Worm (Caenorhabditis elegans) whole organism, L3 larva: ENCODE data around the gene F53F4.4.
A peak's percentile ranks its signal among the peaks of the same experiment; 100 is the strongest.

Experiments used
- R02D3.7 ChIP-seq: fragments of 150-350 bp; optimal IDR thresholded peaks from 2 replicates; lab custom pipeline; 2014; ENCODE audit warnings: missing biosample characterization, missing genetic modification characterization
- aly-2 ChIP-seq: fragments of 150-350 bp; optimal IDR thresholded peaks from 2 replicates; lab custom pipeline; 2014; ENCODE audit warnings: missing biosample characterization, missing genetic modification characterization
- ama-1 ChIP-seq: fragments of 150-350 bp; optimal IDR thresholded peaks from 2 replicates; lab custom pipeline; 2018
- ceh-28 ChIP-seq: fragments of 150-350 bp; optimal IDR thresholded peaks from 2 replicates; lab custom pipeline; 2014; ENCODE audit warnings: missing biosample characterization, missing genetic modification reagents, missing genetic modification characterization
- ceh-9 ChIP-seq: sonication (generic microtip); optimal IDR thresholded peaks from 2 replicates; lab custom pipeline; 2018; ENCODE audit warnings: missing biosample characterization, missing genetic modification characterization
- egl-5 ChIP-seq: fragments of 150-350 bp; optimal IDR thresholded peaks from 2 replicates; lab custom pipeline; 2017; ENCODE audit warnings: missing biosample characterization, missing genetic modification reagents, missing genetic modification characterization, inconsistent platforms
- elt-1 ChIP-seq: fragments of 150-350 bp; optimal IDR thresholded peaks from 2 replicates; lab custom pipeline; 2014; ENCODE audit warnings: missing biosample characterization, missing genetic modification characterization
- elt-2 ChIP-seq: sonication (generic microtip); optimal IDR thresholded peaks from 2 replicates; lab custom pipeline; 2016; ENCODE audit warnings: missing genetic modification reagents, mild to moderate bottlenecking, missing genetic modification characterization, missing compliant biosample characterization
- eor-1 ChIP-seq, 2 experiments: fragments of 150-350 bp; optimal IDR thresholded peaks; 2 replicates each; lab custom pipeline; 2014 to 2018; ENCODE audit warnings: missing biosample characterization in 2 of 2, missing genetic modification characterization in 2 of 2
- fkh-10 ChIP-seq: sonication (generic microtip); optimal IDR thresholded peaks from 2 replicates; lab custom pipeline; 2017; ENCODE audit warnings: missing biosample characterization, missing genetic modification reagents, missing genetic modification characterization
- hmg-11 ChIP-seq: sonication (generic microtip); optimal IDR thresholded peaks from 2 replicates; lab custom pipeline; 2016; ENCODE audit warnings: missing genetic modification characterization, missing compliant biosample characterization
- jun-1 ChIP-seq: fragments of 150-350 bp; optimal IDR thresholded peaks from 2 replicates; lab custom pipeline; 2014; ENCODE audit warnings: missing biosample characterization, missing genetic modification reagents, missing genetic modification characterization
- lin-15B ChIP-seq: fragments of 150-350 bp; optimal IDR thresholded peaks from 2 replicates; lab custom pipeline; 2014; ENCODE audit warnings: missing biosample characterization, missing genetic modification characterization
- lin-39 ChIP-seq: fragments of 150-350 bp; optimal IDR thresholded peaks from 2 replicates; lab custom pipeline; 2018; ENCODE audit warnings: missing biosample characterization, missing genetic modification reagents, missing genetic modification characterization
- mdl-1 ChIP-seq: fragments of 150-350 bp; optimal IDR thresholded peaks from 2 replicates; lab custom pipeline; 2014; ENCODE audit warnings: missing biosample characterization, missing genetic modification characterization
- mml-1 ChIP-seq: fragments of 150-350 bp; sonication (generic microtip); optimal IDR thresholded peaks from 3 replicates; lab custom pipeline; 2014; ENCODE audit warnings: missing biosample characterization, missing genetic modification characterization
- nfya-1 ChIP-seq: sonication (generic microtip); optimal IDR thresholded peaks from 2 replicates; lab custom pipeline; 2017; ENCODE audit warnings: missing genetic modification characterization, mild to moderate bottlenecking, missing compliant biosample characterization, antibody characterized with exemption, moderate library complexity; ENCODE audit not compliant: insufficient read depth
- nhr-11 ChIP-seq: fragments of 150-350 bp; optimal IDR thresholded peaks from 2 replicates; lab custom pipeline; 2014; ENCODE audit warnings: missing biosample characterization, missing genetic modification characterization
- nhr-12 ChIP-seq: fragments of 150-350 bp; optimal IDR thresholded peaks from 2 replicates; lab custom pipeline; 2014; ENCODE audit warnings: missing biosample characterization, missing genetic modification characterization
- nhr-23 ChIP-seq: fragments of 150-350 bp; optimal IDR thresholded peaks from 2 replicates; lab custom pipeline; 2014; ENCODE audit warnings: missing biosample characterization, missing genetic modification reagents, missing genetic modification characterization
- nhr-25 ChIP-seq: sonication (generic microtip); optimal IDR thresholded peaks from 2 replicates; lab custom pipeline; 2017; ENCODE audit warnings: missing biosample characterization, missing genetic modification characterization
- nhr-67 ChIP-seq: fragments of 150-350 bp; optimal IDR thresholded peaks from 2 replicates; lab custom pipeline; 2014; ENCODE audit warnings: missing biosample characterization, missing genetic modification characterization
- nhr-77 ChIP-seq: fragments of 150-350 bp; optimal IDR thresholded peaks from 2 replicates; lab custom pipeline; 2014; ENCODE audit warnings: missing biosample characterization, missing genetic modification characterization
- pha-4 ChIP-seq: fragments of 150-350 bp; optimal IDR thresholded peaks from 2 replicates; lab custom pipeline; 2014; ENCODE audit warnings: missing biosample characterization, missing genetic modification reagents, missing genetic modification characterization
- skn-1 ChIP-seq: fragments of 150-350 bp; optimal IDR thresholded peaks from 2 replicates; lab custom pipeline; 2014; ENCODE audit warnings: missing biosample characterization, missing genetic modification characterization
- snpc-4 ChIP-seq: fragments of 150-350 bp; optimal IDR thresholded peaks from 2 replicates; lab custom pipeline; 2014; ENCODE audit warnings: missing biosample characterization, missing genetic modification characterization
- tbx-2 ChIP-seq: sonication (generic microtip); optimal IDR thresholded peaks from 2 replicates; lab custom pipeline; 2016; ENCODE audit warnings: mild to moderate bottlenecking, missing genetic modification characterization, missing compliant biosample characterization
- unc-62 ChIP-seq: fragments of 150-350 bp; sonication (generic microtip); optimal IDR thresholded peaks from 4 replicates; lab custom pipeline; 2014; ENCODE audit warnings: missing biosample characterization, missing genetic modification reagents, missing genetic modification characterization
- zag-1 ChIP-seq: fragments of 150-350 bp; optimal IDR thresholded peaks from 2 replicates; lab custom pipeline; 2014; ENCODE audit warnings: missing biosample characterization, missing genetic modification characterization
- ztf-11 ChIP-seq: fragments of 150-350 bp; optimal IDR thresholded peaks from 2 replicates; lab custom pipeline; 2014; ENCODE audit warnings: missing biosample characterization, missing genetic modification characterization
- ztf-4 ChIP-seq: fragments of 150-350 bp; optimal IDR thresholded peaks from 2 replicates; lab custom pipeline; 2014; ENCODE audit warnings: missing biosample characterization, missing genetic modification characterization

Gene F53F4.4

ce11 chrV:13636411-13636810, 43.2 kb downstream of the F53F4.4 start:
- no peak for TF ChIP-seq nhr-12 (tag; lab: Kevin White, UChicago)
- no peak for TF ChIP-seq aly-2 (tag; lab: Kevin White, UChicago)
- no peak for TF ChIP-seq ztf-4 (tag; lab: Kevin White, UChicago)
- peak; percentile 8 for TF ChIP-seq elt-1 (tag; lab: Kevin White, UChicago)
- TF ChIP-seq nhr-23 (tag; lab: Kevin White, UChicago), result peak; percentile 21
- TF ChIP-seq nfya-1 (tag; lab: Kevin White, UChicago), result no peak
- TF ChIP-seq nhr-67 (tag; lab: Kevin White, UChicago), result no peak
- TF ChIP-seq snpc-4, result no peak
- no peak for TF ChIP-seq hmg-11 (tag; lab: Kevin White, UChicago)

ce11 chrV:13638040-13638439, 44.9 kb downstream of the F53F4.4 start:
- no peak for TF ChIP-seq zag-1 (tag; lab: Kevin White, UChicago)
- TF ChIP-seq elt-2 (tag; lab: Kevin White, UChicago), result peak; percentile 89
- peak; percentile 22 for TF ChIP-seq jun-1 (tag; lab: Kevin White, UChicago)
- peak; percentile 3 for TF ChIP-seq pha-4 (tag; lab: Kevin White, UChicago)

ce11 chrV:13645848-13646578, 52.8 kb downstream of the F53F4.4 start:
- TF ChIP-seq nhr-11 (no peak), fkh-10 (GFP tag; lab: Kevin White, UChicago) (no peak), ama-1 (lab: Kevin White, UChicago) (no peak), lin-39 (tag; lab: Kevin White, UChicago) (no peak), elt-1 (tag; lab: Kevin White, UChicago) (no peak), egl-5 (no peak), unc-62 (GFP tag; lab: Kevin White, UChicago) (no peak), lin-15B (tag; lab: Kevin White, UChicago) (no peak), pha-4 (tag; lab: Kevin White, UChicago) (no peak), mml-1 (no peak), snpc-4 (no peak), ztf-11 (tag; lab: Kevin White, UChicago) (no peak), nhr-12 (tag; lab: Kevin White, UChicago) (no peak), ceh-9 (tag; lab: Kevin White, UChicago) (no peak), elt-2 (tag; lab: Kevin White, UChicago) (no peak), R02D3.7 (tag; lab: Kevin White, UChicago) (no peak), nhr-25 (no peak), skn-1 (tag; lab: Kevin White, UChicago) (no peak), nhr-67 (tag; lab: Kevin White, UChicago) (no peak)

- no peak for TF ChIP-seq mdl-1 (tag; lab: Kevin White, UChicago)
- TF ChIP-seq aly-2 (tag; lab: Kevin White, UChicago), result no peak
Measured at ce11 chrV:13647185-13647584, 54.0 kb downstream of the F53F4.4 start.

ce11 chrV:13647617-13648016, 54.4 kb downstream of the F53F4.4 start:
- TF ChIP-seq unc-62 (GFP tag; lab: Kevin White, UChicago), result no peak
- TF ChIP-seq nhr-11, result no peak
- no peak for TF ChIP-seq nhr-77 (tag; lab: Kevin White, UChicago)
- TF ChIP-seq mml-1, result no peak
- TF ChIP-seq ztf-11 (tag; lab: Kevin White, UChicago), result no peak
- TF ChIP-seq nhr-25, result no peak
- TF ChIP-seq elt-1 (tag; lab: Kevin White, UChicago), result no peak
- no peak for TF ChIP-seq ceh-9 (tag; lab: Kevin White, UChicago)
- no peak for TF ChIP-seq eor-1 (tag; optimal IDR thresholded peaks at IDR 0.05; lab: Kevin White, UChicago)
- no peak for TF ChIP-seq nhr-67 (tag; lab: Kevin White, UChicago)
- TF ChIP-seq skn-1 (tag; lab: Kevin White, UChicago), result no peak
- TF ChIP-seq ceh-28 (tag; lab: Kevin White, UChicago), result no peak
- TF ChIP-seq tbx-2, result no peak
- TF ChIP-seq jun-1 (tag; lab: Kevin White, UChicago), result no peak
